Worm (Caenorhabditis elegans) whole organism, L4 larva: ENCODE data around the gene cyn-16.

Source experiments
- F10B5.3 ChIP-seq: sonication (generic microtip); optimal IDR thresholded peaks from 2 replicates; lab custom pipeline; 2016; ENCODE audit warnings: mild to moderate bottlenecking, missing genetic modification characterization, missing compliant biosample characterization
- F44E2.7 ChIP-seq: fragments of 200-800 bp; sonication (Bioruptor generic); IDR thresholded peaks from 2 replicates; pipeline ENCODE4 v2.1.2; 2022; ENCODE audit warnings: missing genetic modification characterization, missing compliant biosample characterization
- F49E8.2 ChIP-seq: sonication (generic microtip); optimal IDR thresholded peaks from 2 replicates; lab custom pipeline; 2016; ENCODE audit warnings: missing compliant biosample characterization, mild to moderate bottlenecking, missing genetic modification characterization, borderline replicate concordance
- T20F7.1 ChIP-seq: fragments of 200-800 bp; sonication (Bioruptor generic); optimal IDR thresholded peaks from 2 replicates; lab custom pipeline; 2018; ENCODE audit warnings: mild to moderate bottlenecking, missing genetic modification characterization, missing compliant biosample characterization
- Y48G9A.11 ChIP-seq: fragments of 200-800 bp; sonication (Bioruptor generic); IDR thresholded peaks from 2 replicates; pipeline ENCODE4 v1.3.6; 2022; ENCODE audit warnings: missing genetic modification reagents, missing genetic modification characterization, missing compliant biosample characterization
- Y5F2A.4 ChIP-seq: fragments of 200-800 bp; sonication (Bioruptor generic); optimal IDR thresholded peaks from 2 replicates; lab custom pipeline; 2018; ENCODE audit warnings: mild to moderate bottlenecking, missing genetic modification characterization, missing compliant biosample characterization
- ZK337.2 ChIP-seq: fragments of 200-800 bp; sonication (Bioruptor generic); IDR thresholded peaks from 2 replicates; pipeline ENCODE4 v1.3.6; 2022; ENCODE audit warnings: missing genetic modification reagents, missing genetic modification characterization, missing compliant biosample characterization
- ZK546.5 ChIP-seq, 2 experiments: sonication (generic microtip); optimal IDR thresholded peaks; 2 replicates each; lab custom pipeline; 2017; ENCODE audit warnings: missing biosample characterization in 2 of 2, missing genetic modification characterization in 2 of 2
- ama-1 ChIP-seq: fragments of 150-350 bp; optimal IDR thresholded peaks from 2 replicates; lab custom pipeline; 2014; ENCODE audit warnings: inconsistent platforms, mixed read lengths
- arid-1 ChIP-seq: fragments of 200-800 bp; sonication (Bioruptor generic); conservative IDR thresholded peaks from 2 replicates; pipeline ENCODE4 v1.3.6; 2022; ENCODE audit warnings: missing genetic modification reagents, missing genetic modification characterization, missing compliant biosample characterization
- ceh-32 ChIP-seq: sonication (generic microtip); optimal IDR thresholded peaks from 2 replicates; lab custom pipeline; 2016; ENCODE audit warnings: mild to moderate bottlenecking, missing genetic modification characterization, missing compliant biosample characterization; ENCODE audit not compliant: poor library complexity
- daf-16 ChIP-seq, 3 experiments: sonication (generic microtip); optimal IDR thresholded peaks; 2 replicates each; lab custom pipeline; 2016 to 2017; ENCODE audit warnings: missing genetic modification characterization in 3 of 3, missing genetic modification reagents in 3 of 3, mild to moderate bottlenecking in 2 of 3, missing compliant biosample characterization in 2 of 3, missing biosample characterization in 1 of 3, moderate library complexity in 1 of 3
- dmd-6 ChIP-seq: fragments of 200-800 bp; sonication (Bioruptor generic); IDR thresholded peaks from 2 replicates; pipeline ENCODE4 v1.3.6; 2022; ENCODE audit warnings: missing genetic modification reagents, missing genetic modification characterization, missing compliant biosample characterization
- duxl-1 ChIP-seq: sonication (generic microtip); optimal IDR thresholded peaks from 2 replicates; lab custom pipeline; 2016; ENCODE audit warnings: mild to moderate bottlenecking, missing genetic modification characterization, moderate library complexity, missing compliant biosample characterization; ENCODE audit not compliant: poor library complexity
- dve-1 ChIP-seq: sonication (generic microtip); optimal IDR thresholded peaks from 2 replicates; lab custom pipeline; 2017; ENCODE audit warnings: antibody characterized with exemption, mild to moderate bottlenecking, missing genetic modification characterization, missing compliant biosample characterization; ENCODE audit not compliant: insufficient read depth
- hif-1 ChIP-seq, 2 experiments: sonication (generic microtip); optimal IDR thresholded peaks; 2 replicates each; lab custom pipeline; 2016 to 2017; ENCODE audit warnings: missing compliant biosample characterization in 2 of 2, missing genetic modification characterization in 2 of 2, missing genetic modification reagents in 2 of 2, missing genotype in 2 of 2, mild to moderate bottlenecking in 1 of 2
- hlh-11 ChIP-seq: fragments of 200-800 bp; sonication (Bioruptor generic); optimal IDR thresholded peaks from 2 replicates; lab custom pipeline; 2018; ENCODE audit warnings: mild to moderate bottlenecking, missing genetic modification characterization, missing compliant biosample characterization
- hlh-30 ChIP-seq: sonication (generic microtip); optimal IDR thresholded peaks from 2 replicates; lab custom pipeline; 2017; ENCODE audit warnings: antibody characterized with exemption, mild to moderate bottlenecking, missing genetic modification characterization, missing compliant biosample characterization; ENCODE audit not compliant: insufficient read depth
- hmg-1.1 ChIP-seq: fragments of 200-800 bp; sonication (Bioruptor generic); IDR thresholded peaks from 2 replicates; pipeline ENCODE4 v1.3.6; 2022; ENCODE audit warnings: missing genetic modification reagents, missing genetic modification characterization, missing compliant biosample characterization
- lim-7 ChIP-seq: fragments of 200-800 bp; sonication (Bioruptor generic); IDR thresholded peaks from 2 replicates; pipeline ENCODE4 v1.3.6; 2022; ENCODE audit warnings: missing genetic modification characterization, missing compliant biosample characterization
- lin-1 ChIP-seq: fragments of 200-800 bp; sonication (Bioruptor generic); IDR thresholded peaks from 2 replicates; pipeline ENCODE4 v1.3.6; 2022; ENCODE audit warnings: missing genetic modification reagents, missing genetic modification characterization, missing compliant biosample characterization
- lir-3 ChIP-seq: sonication (generic microtip); optimal IDR thresholded peaks from 2 replicates; lab custom pipeline; 2016; ENCODE audit warnings: mild to moderate bottlenecking, missing genetic modification characterization, missing compliant biosample characterization
- lsy-2 ChIP-seq, 2 experiments: fragments of 150-350 bp in 1 of 2; sonication (generic microtip) in 1 of 2; optimal IDR thresholded peaks; 2 replicates each; lab custom pipeline; 2014 to 2017; ENCODE audit warnings: missing biosample characterization in 2 of 2, missing genetic modification characterization in 2 of 2
- mdl-1 ChIP-seq, 2 experiments: fragments of 150-350 bp in 1 of 2; sonication (generic microtip) in 1 of 2; optimal IDR thresholded peaks; 2 replicates each; lab custom pipeline; 2014 to 2017; ENCODE audit warnings: missing biosample characterization in 2 of 2, missing genetic modification characterization in 2 of 2
- mdt-29 ChIP-seq: fragments of 200-800 bp; sonication (Bioruptor generic); IDR thresholded peaks from 2 replicates; pipeline ENCODE4 v1.3.6; 2022; ENCODE audit warnings: missing genetic modification reagents, missing genetic modification characterization, missing compliant biosample characterization
- mes-2 ChIP-seq: sonication (generic microtip); optimal IDR thresholded peaks from 2 replicates; lab custom pipeline; 2016; ENCODE audit warnings: missing genotype, mild to moderate bottlenecking, missing genetic modification characterization, missing compliant biosample characterization; ENCODE audit not compliant: poor library complexity, severe bottlenecking
- nhr-11 ChIP-seq: fragments of 150-350 bp; optimal IDR thresholded peaks from 2 replicates; lab custom pipeline; 2014; ENCODE audit warnings: missing biosample characterization, missing genetic modification characterization
- nhr-111 ChIP-seq: fragments of 200-800 bp; sonication (Bioruptor generic); optimal IDR thresholded peaks from 2 replicates; lab custom pipeline; 2018; ENCODE audit warnings: mild to moderate bottlenecking, missing genetic modification characterization, missing compliant biosample characterization
- nhr-25 ChIP-seq: sonication (generic microtip); optimal IDR thresholded peaks from 2 replicates; lab custom pipeline; 2017; ENCODE audit warnings: missing genetic modification characterization, mild to moderate bottlenecking, missing compliant biosample characterization, antibody characterized with exemption, moderate library complexity, borderline replicate concordance; ENCODE audit not compliant: insufficient read depth
- nhr-28 ChIP-seq: fragments of 150-350 bp; optimal IDR thresholded peaks from 2 replicates; lab custom pipeline; 2014; ENCODE audit warnings: missing biosample characterization, missing genetic modification characterization
- nhr-6 ChIP-seq: fragments of 150-350 bp; optimal IDR thresholded peaks from 2 replicates; lab custom pipeline; 2014; ENCODE audit warnings: missing biosample characterization, missing genetic modification characterization
- php-3 ChIP-seq: fragments of 200-800 bp; sonication (Bioruptor generic); IDR thresholded peaks from 2 replicates; pipeline ENCODE4 v1.3.6; 2022; ENCODE audit warnings: missing genetic modification reagents, missing genetic modification characterization, missing compliant biosample characterization
- rbr-2 ChIP-seq: sonication (generic microtip); optimal IDR thresholded peaks from 2 replicates; lab custom pipeline; 2016; ENCODE audit warnings: missing genotype, missing genetic modification characterization, missing compliant biosample characterization
- set-16 ChIP-seq: fragments of 200-800 bp; sonication (Bioruptor generic); IDR thresholded peaks from 2 replicates; pipeline ENCODE4 v1.3.6; 2022; ENCODE audit warnings: missing genetic modification reagents, missing genetic modification characterization, missing compliant biosample characterization
- tag-97 ChIP-seq: fragments of 200-800 bp; sonication (Bioruptor generic); IDR thresholded peaks from 2 replicates; pipeline ENCODE4 v1.3.6; 2022; ENCODE audit warnings: missing genetic modification characterization, missing compliant biosample characterization
- unc-62 ChIP-seq, 3 experiments: fragments of 150-350 bp in 1 of 3; sonication (generic microtip); optimal IDR thresholded peaks in 2 of 3; peaks in 1 of 3; 1 replicate in 1 of 3; 2 replicates in 2 of 3; lab custom pipeline; 2014 to 2017; ENCODE audit warnings: missing biosample characterization in 3 of 3, missing genetic modification characterization in 3 of 3, missing genetic modification reagents in 3 of 3, missing genotype in 1 of 3
- vab-7 ChIP-seq: fragments of 200-800 bp; sonication (Bioruptor generic); IDR thresholded peaks from 2 replicates; pipeline ENCODE4 v1.3.6; 2022; ENCODE audit warnings: missing genetic modification reagents, missing genetic modification characterization, missing compliant biosample characterization
- zag-1 ChIP-seq: fragments of 150-350 bp; optimal IDR thresholded peaks from 2 replicates; lab custom pipeline; 2014; ENCODE audit warnings: missing biosample characterization, missing genetic modification characterization
- zfp-2 ChIP-seq: sonication (generic microtip); optimal IDR thresholded peaks from 2 replicates; lab custom pipeline; 2016; ENCODE audit warnings: mild to moderate bottlenecking, missing genetic modification characterization, missing compliant biosample characterization
- ztf-11 ChIP-seq: fragments of 150-350 bp; optimal IDR thresholded peaks from 2 replicates; lab custom pipeline; 2014; ENCODE audit warnings: missing biosample characterization, missing genetic modification characterization
- ztf-7 ChIP-seq: fragments of 150-350 bp; optimal IDR thresholded peaks from 2 replicates; lab custom pipeline; 2014; ENCODE audit warnings: missing biosample characterization, missing genetic modification characterization

The cyn-16 gene

DNA sequence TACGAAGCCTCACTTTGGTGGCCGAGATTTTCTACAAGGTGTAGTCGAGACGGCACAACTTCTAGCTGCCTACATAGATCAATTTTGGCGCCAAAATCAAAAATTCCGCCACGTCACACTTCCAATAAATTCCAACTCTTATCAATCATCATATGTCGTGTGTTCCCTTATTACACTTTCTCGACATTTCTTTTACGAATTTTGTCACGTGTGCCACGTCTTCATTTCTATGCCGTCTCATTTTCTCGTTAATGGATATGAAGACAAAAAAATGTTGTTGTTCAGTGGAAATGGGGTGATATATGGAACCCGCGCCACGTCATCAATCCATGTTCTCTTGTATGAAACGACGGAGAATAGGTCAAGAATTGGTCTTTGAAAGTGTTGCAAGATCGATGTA, 15.1 kb upstream of the cyn-16 start (continued):
- no peak for TF ChIP-seq ZK337.2 (GFP tag; lab: Robert Waterston, UW)

- TF ChIP-seq hif-1 (tag; optimal IDR thresholded peaks at IDR 0.05; lab: Kevin White, UChicago) (peak in 1 of 2 experiments; percentile 90), Y48G9A.11 (GFP tag; lab: Robert Waterston, UW) (no peak), nhr-28 (tag; lab: Kevin White, UChicago) (peak; percentile 97), hmg-1.1 (GFP tag; lab: Robert Waterston, UW) (no peak), ztf-7 (peak; percentile 53), hlh-30 (peak; percentile 87), mdl-1 (tag; optimal IDR thresholded peaks at IDR 0.05; lab: Kevin White, UChicago) (peak in 1 of 2 experiments; percentile 84), lsy-2 (tag; optimal IDR thresholded peaks at IDR 0.05; lab: Kevin White, UChicago) (peak in 1 of 2 experiments; percentile 53), nhr-25 (tag; lab: Kevin White, UChicago) (peak; percentile 27), mdt-29 (GFP tag; lab: Robert Waterston, UW) (no peak), nhr-6 (tag; lab: Kevin White, UChicago) (peak; percentile 26), hlh-11 (peak; percentile 57), daf-16 (GFP tag; optimal IDR thresholded peaks at IDR 0.05; lab: Kevin White, UChicago) (no peak), daf-16 (tag; optimal IDR thresholded peaks at IDR 0.05; lab: Kevin White, UChicago) (peak; percentile 26), dve-1 (tag; lab: Kevin White, UChicago) (peak; percentile 32), ZK546.5 (tag; optimal IDR thresholded peaks at IDR 0.05; lab: Kevin White, UChicago) (no peak), F44E2.7 (GFP tag; lab: Robert Waterston, UW) (no peak), dmd-6 (GFP tag; lab: Robert Waterston, UW) (peak; percentile 43)
Measured at ce11 chrII:12050607-12051006, 14.1 kb upstream of the cyn-16 start.

DNA sequence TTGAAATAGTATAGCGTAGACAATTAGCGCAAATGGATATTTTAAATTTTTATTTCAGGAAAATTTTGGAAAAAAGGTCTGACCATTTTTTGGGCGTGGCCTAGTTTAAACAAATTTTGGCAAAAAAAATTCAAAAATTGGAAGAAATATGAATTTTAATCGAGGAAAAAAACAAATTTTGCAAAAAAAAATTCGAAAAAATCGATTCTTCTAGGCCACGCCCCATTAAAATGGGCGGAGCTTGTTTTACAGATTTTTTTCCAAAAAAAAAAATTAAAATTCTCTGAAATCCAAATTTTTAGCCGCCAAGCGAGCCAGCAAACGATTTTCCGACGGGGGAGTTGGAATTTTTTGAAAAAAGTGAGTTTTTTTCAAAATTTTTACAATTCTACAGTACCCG, 12.7 kb upstream of the cyn-16 start, which contains the start of gene nadk-2:
nadk-2 (plus strand) TSS at position 301 of the 400 bp plus-strand sequence.
- TF ChIP-seq ztf-11 (tag; lab: Kevin White, UChicago) (no peak), duxl-1 (tag; lab: Kevin White, UChicago) (no peak), tag-97 (GFP tag; lab: Robert Waterston, UW) (no peak), mes-2 (tag; lab: Kevin White, UChicago) (no peak), F49E8.2 (tag; lab: Kevin White, UChicago) (no peak), ceh-32 (no peak), lsy-2 (tag; optimal IDR thresholded peaks at IDR 0.05; lab: Kevin White, UChicago) (no peak), T20F7.1 (GFP tag; lab: Kevin White, UChicago) (no peak), nhr-11 (tag; lab: Kevin White, UChicago) (no peak), lin-1 (GFP tag; lab: Robert Waterston, UW) (no peak), rbr-2 (tag; lab: Kevin White, UChicago) (no peak), lim-7 (GFP tag; lab: Robert Waterston, UW) (no peak), arid-1 (GFP tag; lab: Robert Waterston, UW) (no peak)

- TF ChIP-seq mdl-1 (tag; optimal IDR thresholded peaks at IDR 0.05; lab: Kevin White, UChicago) (peak in 1 of 2 experiments; percentile 22), mes-2 (tag; lab: Kevin White, UChicago) (peak; percentile 62), php-3 (GFP tag; lab: Robert Waterston, UW) (no peak), zag-1 (tag; lab: Kevin White, UChicago) (no peak), ztf-11 (tag; lab: Kevin White, UChicago) (no peak), Y5F2A.4 (no peak), duxl-1 (tag; lab: Kevin White, UChicago) (no peak), vab-7 (GFP tag; lab: Robert Waterston, UW) (peak; percentile 55; the same call in 1 of the 2 replicates), F10B5.3 (no peak), nhr-111 (GFP tag; lab: Kevin White, UChicago) (no peak), zfp-2 (tag; lab: Kevin White, UChicago) (no peak), lir-3 (tag; lab: Kevin White, UChicago) (no peak), set-16 (GFP tag; lab: Robert Waterston, UW) (no peak), unc-62 (GFP tag; optimal IDR thresholded peaks at IDR 0.05 in 1 of 2; lab: Kevin White, UChicago) (peak in 1 of 2 experiments; percentile 56), unc-62 (tag; optimal IDR thresholded peaks at IDR 0.05; lab: Kevin White, UChicago) (no peak), ama-1 (lab: Kevin White, UChicago) (no peak)
Measured at ce11 chrII:12042108-12042960, 5.8 kb upstream of the cyn-16 start, which contains the start of gene ippk-1. Gene ippk-1, plus strand, starts transcription at chrII:12042910.
